Fruit fly (Drosophila melanogaster): ENCODE results near the gene CG4502.
A peak's percentile ranks its signal among the peaks of the same experiment; 100 is the strongest.

Gene CG4502

dm6 chr2L:7204172-7204482 is at the start of gene CG4502 (continued):
- TF ChIP-seq CG3065 (GFP tag; optimal IDR thresholded peaks at IDR 0.05) (no peak), Ssrp (tag; optimal IDR thresholded peaks at IDR 0.05) (no peak), CG11695 (GFP tag; IDR thresholded peaks at IDR 0.05) (no peak), Hr3 (GFP tag; optimal IDR thresholded peaks at IDR 0.05) (no peak), p53 (GFP tag; optimal IDR thresholded peaks at IDR 0.05) (peak; percentile 45), Fer3 (tag; optimal IDR thresholded peaks at IDR 0.05) (no peak), CG13296 (GFP tag; optimal IDR thresholded peaks at IDR 0.05) (no peak), CrebB (tag; optimal IDR thresholded peaks at IDR 0.05) (peak; percentile 45), B-H1 (GFP tag; IDR thresholded peaks at IDR 0.05) (no peak), CG8478 (optimal IDR thresholded peaks at IDR 0.05) (no peak), z (GFP tag; IDR thresholded peaks at IDR 0.05) (no peak), HHEX (GFP tag; optimal IDR thresholded peaks at IDR 0.05) (no peak), chm (GFP tag; IDR thresholded peaks at IDR 0.05) (no peak), h (optimal IDR thresholded peaks at IDR 0.05) (no peak), salm (tag; optimal IDR thresholded peaks at IDR 0.05) (no peak), otp (GFP tag; IDR thresholded peaks at IDR 0.05) (no peak), dysf (GFP tag; IDR thresholded peaks at IDR 0.05) (no peak), CG13624 (GFP tag; optimal IDR thresholded peaks at IDR 0.05) (peak; percentile 75), ATbp (GFP tag; optimal IDR thresholded peaks at IDR 0.05) (no peak), Meics (GFP tag; optimal IDR thresholded peaks at IDR 0.05) (no peak), disco-r (GFP tag; optimal IDR thresholded peaks at IDR 0.05) (no peak), abd-A (tag; optimal IDR thresholded peaks at IDR 0.05) (no peak), dmrt99B (tag; optimal IDR thresholded peaks at IDR 0.05) (no peak), ftz-f1 (GFP tag; optimal IDR thresholded peaks at IDR 0.05) (no peak), CG1024 (GFP tag; IDR thresholded peaks at IDR 0.05) (no peak), Bgb (GFP tag; IDR thresholded peaks at IDR 0.05; ENCODE audit: partially characterized antibody) (peak; percentile 100), ase (GFP tag; IDR thresholded peaks at IDR 0.05) (no peak), prd (optimal IDR thresholded peaks at IDR 0.05) (no peak), prd (GFP tag; IDR thresholded peaks at IDR 0.05) (no peak), sna (GFP tag; IDR thresholded peaks at IDR 0.05; ENCODE audit: partially characterized antibody) (peak; percentile 100), MTF-1 (GFP tag; optimal IDR thresholded peaks at IDR 0.05; ENCODE audit: borderline replicate concordance) (no peak), ranshi (GFP tag; IDR thresholded peaks at IDR 0.05) (no peak), CG1603 (tag; optimal IDR thresholded peaks at IDR 0.05) (peak; percentile 81), Chrac-16 (GFP tag; optimal IDR thresholded peaks at IDR 0.05) (no peak), gsb-n (tag; optimal IDR thresholded peaks at IDR 0.05) (no peak), gcm (GFP tag; optimal IDR thresholded peaks at IDR 0.05) (no peak), CG8089 (GFP tag; optimal IDR thresholded peaks at IDR 0.05) (no peak), CG14860 (GFP tag; IDR thresholded peaks at IDR 0.05; ENCODE audit: partially characterized antibody) (peak; percentile 99), CG11504 (tag; optimal IDR thresholded peaks at IDR 0.05) (no peak), bigmax (GFP tag; optimal IDR thresholded peaks at IDR 0.05) (no peak), zen (tag; optimal IDR thresholded peaks at IDR 0.05) (peak; percentile 36), CG16779 (GFP tag; IDR thresholded peaks at IDR 0.05) (no peak), gro (GFP tag; optimal IDR thresholded peaks at IDR 0.05) (peak; percentile 45), tin (GFP tag; optimal IDR thresholded peaks at IDR 0.05) (peak; percentile 8), HLHmδ (GFP tag; optimal IDR thresholded peaks at IDR 0.05) (no peak), Side (GFP tag; optimal IDR thresholded peaks at IDR 0.05) (peak; percentile 23), CG7928 (GFP tag; optimal IDR thresholded peaks at IDR 0.05) (peak; percentile 20), Mad (GFP tag; optimal IDR thresholded peaks at IDR 0.05) (no peak), amos (GFP tag; IDR thresholded peaks at IDR 0.05; ENCODE audit: partially characterized antibody) (peak; percentile 100), dm (GFP tag; optimal IDR thresholded peaks at IDR 0.05) (no peak), Dbx (GFP tag; IDR thresholded peaks at IDR 0.05) (peak; percentile 75), cas (GFP tag; IDR thresholded peaks at IDR 0.05) (no peak), NK7.1 (GFP tag; optimal IDR thresholded peaks at IDR 0.05) (no peak)
